Worm (Caenorhabditis elegans): ENCODE results near the gene R13A1.10.

DNA sequence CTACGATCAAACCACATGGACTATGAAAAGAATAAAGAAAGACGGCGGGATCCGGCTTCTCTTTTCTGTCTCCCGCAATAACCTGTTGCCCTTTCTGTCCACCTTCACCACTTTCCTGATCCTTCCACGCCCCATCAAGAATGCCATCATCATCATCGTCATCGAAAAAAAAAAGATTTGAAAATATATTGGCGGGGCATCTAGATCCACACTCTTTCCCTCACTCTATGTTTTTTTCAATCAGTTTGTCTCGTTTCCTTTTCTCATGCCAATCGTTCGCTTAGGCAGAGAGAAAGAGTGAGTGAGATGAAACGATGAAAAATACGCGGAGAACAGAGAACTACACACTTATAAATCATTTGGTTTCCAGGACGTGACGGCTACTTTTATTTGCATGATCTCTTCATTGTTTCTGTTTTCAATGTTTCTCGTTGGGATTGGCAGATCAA, 6.6 kb upstream of the R13A1.10 start:
- TF ChIP-seq lin-35 (GFP tag; optimal IDR thresholded peaks at IDR 0.05) (no peak), elt-3 (tag; optimal IDR thresholded peaks at IDR 0.05) (peak in 2 of 6 experiments; percentile 3 to 7), pax-3 (tag; optimal IDR thresholded peaks at IDR 0.05) (no peak), snpc-4 (tag; optimal IDR thresholded peaks at IDR 0.05) (no peak), nhr-237 (tag; optimal IDR thresholded peaks at IDR 0.05) (no peak), alr-1 (tag; optimal IDR thresholded peaks at IDR 0.05; ENCODE audit: borderline replicate concordance) (no peak), nhr-28 (tag; optimal IDR thresholded peaks at IDR 0.05) (no peak), ceh-8 (GFP tag; optimal IDR thresholded peaks at IDR 0.05) (no peak), sox-4 (tag; optimal IDR thresholded peaks at IDR 0.05) (no peak), hlh-17 (GFP tag; optimal IDR thresholded peaks at IDR 0.05; ENCODE audit: borderline replicate concordance) (no peak), grh-1 (GFP tag; IDR thresholded peaks at IDR 0.05) (no peak)

Measured in whole organism, L1 larva.